Worm (Caenorhabditis elegans): ENCODE data around the gene shw-3.
A peak's percentile ranks its signal among the peaks of the same experiment; 100 is the strongest.

Gene shw-3

DNA sequence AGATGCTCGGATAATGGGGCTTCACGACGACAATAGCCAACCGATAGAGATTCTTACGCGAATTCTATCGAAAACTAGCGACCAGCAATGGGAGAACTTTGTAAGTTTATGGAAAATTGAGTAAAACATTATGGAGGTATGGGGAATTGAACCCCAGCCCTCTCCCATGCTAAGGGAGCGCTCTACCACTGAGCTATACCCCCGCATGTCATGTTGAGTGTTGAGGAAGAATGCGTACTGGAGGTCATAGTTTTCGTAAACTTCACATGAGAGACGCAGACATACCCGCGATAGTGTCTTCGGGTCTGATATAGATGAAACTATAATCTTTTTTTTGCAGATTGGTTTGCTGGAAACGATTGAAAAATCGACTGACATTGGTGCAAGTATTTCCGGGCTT, 16.4 kb upstream of the shw-3 start (continued):
- TF ChIP-seq sdz-38 (tag; optimal IDR thresholded peaks at IDR 0.05) (no peak), nhr-80 (tag; optimal IDR thresholded peaks at IDR 0.05) (peak; percentile 43), efl-1 (GFP tag; optimal IDR thresholded peaks at IDR 0.05) (no peak), ama-1 (optimal IDR thresholded peaks at IDR 0.05) (no peak), ama-1 (GFP tag; optimal IDR thresholded peaks at IDR 0.05) (peak; percentile 63 to 76), tbx-9 (tag; optimal IDR thresholded peaks at IDR 0.05; ENCODE audit: borderline replicate concordance) (no peak), gei-17 (GFP tag; optimal IDR thresholded peaks at IDR 0.05) (no peak), nhr-90 (tag; optimal IDR thresholded peaks at IDR 0.05) (peak; percentile 76), B0035.1 (tag; optimal IDR thresholded peaks at IDR 0.05) (peak; percentile 17), attf-3 (GFP tag; conservative IDR thresholded peaks at IDR 0.05) (peak; percentile 58), C06A6.2 (GFP tag; conservative IDR thresholded peaks at IDR 0.05) (no peak), aptf-3 (GFP tag; IDR thresholded peaks at IDR 0.05) (0 out of 2 replicates have a peak, but pooled peaks have one; percentile 13)

- TF ChIP-seq unc-62 (GFP tag; optimal IDR thresholded peaks at IDR 0.05) = peak; percentile 40
- no peak for TF ChIP-seq mxl-1 (tag; optimal IDR thresholded peaks at IDR 0.05)
- TF ChIP-seq nhr-80 (tag; optimal IDR thresholded peaks at IDR 0.05) = peak; percentile 71
- no peak for TF ChIP-seq rcor-1 (GFP tag; IDR thresholded peaks at IDR 0.05)
- no peak for TF ChIP-seq unc-130 (GFP tag; optimal IDR thresholded peaks at IDR 0.05)
- peak; percentile 65; the same call in 1 of the 2 replicates for TF ChIP-seq cebp-1 (GFP tag; IDR thresholded peaks at IDR 0.05)
- TF ChIP-seq cebp-1 (tag; optimal IDR thresholded peaks at IDR 0.05) = no peak
Observed at ce11 chrV:13002070-13002469, 15.1 kb upstream of the shw-3 start, which contains the start of gene inft-2. inft-2 (plus strand) TSS chrV:13002317.

DNA sequence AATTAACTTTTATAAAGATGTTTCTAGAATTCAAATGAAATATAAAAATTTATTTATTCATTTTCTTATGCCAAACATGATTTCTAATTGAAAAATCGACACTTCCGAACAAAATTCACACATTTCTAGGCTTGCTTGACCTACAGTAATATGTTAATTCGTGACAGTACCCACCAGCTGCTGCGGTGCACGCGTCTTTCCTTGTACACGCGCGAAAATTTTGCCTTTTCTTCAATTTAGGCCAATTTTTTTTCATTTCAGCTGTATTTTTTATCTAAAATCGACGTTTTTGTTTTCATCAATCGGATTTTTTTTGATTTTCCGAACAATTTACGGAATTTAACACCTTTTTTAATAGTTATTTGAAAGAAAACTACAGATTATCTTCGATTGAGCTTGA, 13.1 kb upstream of the shw-3 start:
- TF ChIP-seq fkh-3 (tag; optimal IDR thresholded peaks at IDR 0.05) (no peak), F33H1.4 (GFP tag; IDR thresholded peaks at IDR 0.05) (peak; percentile 92), attf-3 (GFP tag; conservative IDR thresholded peaks at IDR 0.05) (peak; percentile 34; the same call in 1 of the 2 replicates), xnd-1 (tag; optimal IDR thresholded peaks at IDR 0.05) (peak; percentile 92), hmg-1.2 (GFP tag; IDR thresholded peaks at IDR 0.05) (peak; percentile 29; the same call in 1 of the 2 replicates), D2030.7 (GFP tag; IDR thresholded peaks at IDR 0.05) (peak; percentile 92), aptf-2 (GFP tag; conservative IDR thresholded peaks at IDR 0.05) (no peak), zfh-2 (GFP tag; conservative IDR thresholded peaks at IDR 0.05) (no peak), snpc-1.3 (tag; optimal IDR thresholded peaks at IDR 0.05; ENCODE audit: insufficient read depth) (peak; percentile 65), Y95B8A.8 (GFP tag; IDR thresholded peaks at IDR 0.05) (0 out of 2 replicates have a peak, but pooled peaks have one; percentile 52), him-1 (tag; optimal IDR thresholded peaks at IDR 0.05) (peak; percentile 63), let-607 (tag; optimal IDR thresholded peaks at IDR 0.05) (no peak), egl-44 (GFP tag; IDR thresholded peaks at IDR 0.05) (no peak), efl-1 (GFP tag; optimal IDR thresholded peaks at IDR 0.05) (peak; percentile 95), madf-10 (tag; optimal IDR thresholded peaks at IDR 0.05) (no peak), rpc-1 (optimal IDR thresholded peaks at IDR 0.05) (no peak), rpc-1 (tag; optimal IDR thresholded peaks at IDR 0.05) (peak; percentile 4), F49E8.2 (tag; optimal IDR thresholded peaks at IDR 0.05; ENCODE audit: insufficient read depth) (peak; percentile 87), madf-6 (GFP tag; IDR thresholded peaks at IDR 0.05) (peak; percentile 97), unc-130 (GFP tag; optimal IDR thresholded peaks at IDR 0.05) (peak; percentile 12), B0019.2 (GFP tag; conservative IDR thresholded peaks at IDR 0.05) (peak; percentile 66), snpc-3.4 (tag; optimal IDR thresholded peaks at IDR 0.05) (peak; percentile 83), snpc-1.1 (tag; optimal IDR thresholded peaks at IDR 0.05; ENCODE audit: insufficient read depth) (peak; percentile 37), madf-8 (GFP tag; conservative IDR thresholded peaks at IDR 0.05) (peak; percentile 95), ccch-3 (GFP tag; optimal IDR thresholded peaks at IDR 0.05) (no peak), dpl-1 (GFP tag; optimal IDR thresholded peaks at IDR 0.05) (peak; percentile 91), tlf-1 (GFP tag; optimal IDR thresholded peaks at IDR 0.05) (peak; percentile 12), pbrm-1 (GFP tag; IDR thresholded peaks at IDR 0.05) (peak; percentile 35; the same call in 1 of the 2 replicates), rcor-1 (GFP tag; IDR thresholded peaks at IDR 0.05) (peak; percentile 54; the same call in 1 of the 2 replicates), snpc-4 (GFP tag; optimal IDR thresholded peaks at IDR 0.05) (no peak), snpc-4 (tag; optimal IDR thresholded peaks at IDR 0.05) (peak in 1 of 4 experiments; percentile 55), ceh-91 (GFP tag; IDR thresholded peaks at IDR 0.05) (peak; percentile 86)

Data from whole organism, young adult.